Worm (Caenorhabditis elegans) whole organism, L2 larva: ENCODE measurements around the gene fbxa-144.

ENCODE experiments used
- ama-1 ChIP-seq: fragments of 150-350 bp; optimal IDR thresholded peaks from 2 replicates; lab custom pipeline; 2018; ENCODE audit warnings: inconsistent platforms
- crh-2 ChIP-seq: sonication (generic microtip); optimal IDR thresholded peaks from 2 replicates; lab custom pipeline; 2017; ENCODE audit warnings: missing biosample characterization, missing genetic modification characterization
- elt-3 ChIP-seq: sonication (generic microtip); optimal IDR thresholded peaks from 2 replicates; lab custom pipeline; 2017; ENCODE audit warnings: missing biosample characterization, missing genetic modification characterization
- lin-11 ChIP-seq: fragments of 150-350 bp; sonication (generic microtip); optimal IDR thresholded peaks from 2 replicates; lab custom pipeline; 2014; ENCODE audit warnings: missing biosample characterization, missing genetic modification characterization, inconsistent platforms, mixed read lengths
- lsy-2 ChIP-seq, 2 experiments: fragments of 150-350 bp in 1 of 2; sonication (generic microtip) in 1 of 2; optimal IDR thresholded peaks; 2 replicates each; lab custom pipeline; 2014 to 2017; ENCODE audit warnings: missing biosample characterization in 2 of 2, missing genetic modification characterization in 2 of 2
- nhr-21 ChIP-seq: fragments of 150-350 bp; optimal IDR thresholded peaks from 2 replicates; lab custom pipeline; 2014; ENCODE audit warnings: missing biosample characterization, missing genetic modification characterization
- nhr-25 ChIP-seq: fragments of 150-350 bp; sonication (generic microtip); optimal IDR thresholded peaks from 3 replicates; lab custom pipeline; 2014; ENCODE audit warnings: missing biosample characterization, missing genetic modification characterization
- sem-4 ChIP-seq: fragments of 150-350 bp; optimal IDR thresholded peaks from 2 replicates; lab custom pipeline; 2014; ENCODE audit warnings: missing biosample characterization, missing genetic modification reagents, missing genetic modification characterization
- sma-9 ChIP-seq, 2 experiments: fragments of 150-350 bp in 1 of 2; sonication (generic microtip) in 1 of 2; optimal IDR thresholded peaks; 2 replicates each; lab custom pipeline; 2014 to 2016; ENCODE audit warnings: missing genetic modification characterization in 2 of 2, mild to moderate bottlenecking in 1 of 2, missing biosample characterization in 1 of 2, missing compliant biosample characterization in 1 of 2, missing genetic modification reagents in 1 of 2, moderate library complexity in 1 of 2
- unc-55 ChIP-seq: fragments of 150-350 bp; sonication (generic microtip); optimal IDR thresholded peaks from 3 replicates; lab custom pipeline; 2014; ENCODE audit warnings: missing biosample characterization, missing genetic modification reagents, missing genetic modification characterization
- ztf-11 ChIP-seq: sonication (generic microtip); optimal IDR thresholded peaks from 2 replicates; lab custom pipeline; 2017; ENCODE audit warnings: missing biosample characterization, missing genetic modification characterization

The fbxa-144 gene

ce11 chrV:16090685-16091084, 41.9 kb downstream of the fbxa-144 start, which contains the start of gene F22B8.3:
F22B8.3 (plus strand) TSS chrV:16090985.
- TF ChIP-seq lsy-2 (tag; optimal IDR thresholded peaks at IDR 0.05; lab: Kevin White, UChicago) (no peak), ama-1 (lab: Kevin White, UChicago) (no peak), nhr-25 (tag; lab: Kevin White, UChicago) (no peak), unc-55 (GFP tag; lab: Kevin White, UChicago) (no peak), ztf-11 (tag; lab: Kevin White, UChicago) (no peak), crh-2 (tag; lab: Kevin White, UChicago) (no peak), elt-3 (tag; lab: Kevin White, UChicago) (no peak), sem-4 (tag; lab: Kevin White, UChicago) (no peak), nhr-21 (no peak), sma-9 (GFP tag; optimal IDR thresholded peaks at IDR 0.05; lab: Kevin White, UChicago) (no peak), sma-9 (tag; optimal IDR thresholded peaks at IDR 0.05; lab: Kevin White, UChicago) (no peak), lin-11 (tag; lab: Kevin White, UChicago) (no peak)
